Fruit fly (Drosophila melanogaster) whole organism, embryonic: Measurements from ENCODE around the gene CG8149.

ENCODE experiments used
- CG10147 ChIP-seq: fragments of 200-800 bp; sonication (Bioruptor generic); optimal IDR thresholded peaks from 2 replicates; lab custom pipeline; 2019; ENCODE audit warnings: missing biosample characterization, mild to moderate bottlenecking, missing genetic modification characterization, moderate library complexity
- CG10431 ChIP-seq: fragments of 200-800 bp; sonication (Bioruptor generic); optimal IDR thresholded peaks from 3 replicates; lab custom pipeline; 2018; ENCODE audit warnings: missing biosample characterization, mild to moderate bottlenecking, missing genetic modification characterization
- CG10543 ChIP-seq: fragments of 200-800 bp; sonication (Bioruptor generic); optimal IDR thresholded peaks from 3 replicates; lab custom pipeline; 2017; ENCODE audit warnings: missing biosample characterization, mild to moderate bottlenecking, missing genetic modification characterization, moderate library complexity
- CG10565 ChIP-seq: fragments of 200-800 bp; sonication (Bioruptor generic); optimal IDR thresholded peaks from 3 replicates; lab custom pipeline; 2016; ENCODE audit warnings: missing biosample characterization, mild to moderate bottlenecking, missing genetic modification characterization
- CG12769 ChIP-seq: fragments of 200-800 bp; sonication (Bioruptor generic); optimal IDR thresholded peaks from 2 replicates; lab custom pipeline; 2019; ENCODE audit warnings: missing biosample characterization, mild to moderate bottlenecking, missing genetic modification characterization, moderate library complexity
- CG13624 ChIP-seq: fragments of 200-800 bp; sonication (Bioruptor generic); optimal IDR thresholded peaks from 2 replicates; lab custom pipeline; 2016; ENCODE audit warnings: missing biosample characterization, missing genetic modification characterization
- CG13894 ChIP-seq: fragments of 200-800 bp; sonication (Bioruptor generic); optimal IDR thresholded peaks from 3 replicates; lab custom pipeline; 2018; ENCODE audit warnings: missing biosample characterization, mild to moderate bottlenecking, missing genetic modification characterization, moderate library complexity
- CG15011 ChIP-seq: fragments of 200-800 bp; sonication (Bioruptor generic); optimal IDR thresholded peaks from 3 replicates; lab custom pipeline; 2018; ENCODE audit warnings: missing biosample characterization, mild to moderate bottlenecking, missing genetic modification characterization
- CG1529 ChIP-seq: fragments of 200-800 bp; sonication (Bioruptor generic); optimal IDR thresholded peaks from 3 replicates; lab custom pipeline; 2018; ENCODE audit warnings: missing biosample characterization, missing genetic modification characterization
- CG1792 ChIP-seq: fragments of 200-800 bp; sonication (Bioruptor generic); optimal IDR thresholded peaks from 2 replicates; lab custom pipeline; 2016; ENCODE audit warnings: missing biosample characterization, missing genetic modification characterization
- CG18599 ChIP-seq: fragments of 200-800 bp; sonication (Bioruptor generic); optimal IDR thresholded peaks from 3 replicates; lab custom pipeline; 2017; ENCODE audit warnings: missing biosample characterization, missing genetic modification characterization, mild to moderate bottlenecking, moderate library complexity, missing genetic modification reagents
- CG2120 ChIP-seq: fragments of 200-800 bp; sonication (Bioruptor generic); optimal IDR thresholded peaks from 3 replicates; lab custom pipeline; 2016; ENCODE audit warnings: missing biosample characterization, missing genetic modification characterization
- CG2199 ChIP-seq: fragments of 200-800 bp; sonication (Bioruptor generic); IDR thresholded peaks from 3 replicates; pipeline ENCODE4 v1.3.6; 2022; ENCODE audit warnings: missing biosample characterization, missing genetic modification characterization
- CG2678 ChIP-seq: fragments of 200-800 bp; sonication (Bioruptor generic); optimal IDR thresholded peaks from 3 replicates; lab custom pipeline; 2019; ENCODE audit warnings: missing biosample characterization, mild to moderate bottlenecking, missing genetic modification characterization, moderate library complexity
- CG34376 ChIP-seq: fragments of 200-800 bp; sonication (Bioruptor generic); optimal IDR thresholded peaks from 2 replicates; lab custom pipeline; 2018; ENCODE audit warnings: missing biosample characterization, mild to moderate bottlenecking, missing genetic modification characterization
- CG6175 ChIP-seq: fragments of 200-800 bp; sonication (Bioruptor generic); IDR thresholded peaks from 3 replicates; pipeline ENCODE4 v1.3.6; 2022; ENCODE audit warnings: missing biosample characterization, missing genetic modification characterization
- CG8290 ChIP-seq, 3 experiments: fragments of 200-800 bp; sonication (Bioruptor generic); optimal IDR thresholded peaks; 2 replicates each; lab custom pipeline; 2016 to 2019; ENCODE audit warnings: missing biosample characterization in 3 of 3, missing genetic modification characterization in 3 of 3, mild to moderate bottlenecking in 2 of 3, moderate library complexity in 1 of 3
- CG9437 ChIP-seq: fragments of 200-800 bp; sonication (Bioruptor generic); optimal IDR thresholded peaks from 2 replicates; lab custom pipeline; 2018; ENCODE audit warnings: missing biosample characterization, mild to moderate bottlenecking, missing genetic modification characterization
- Fer1 ChIP-seq: fragments of 200-800 bp; sonication (Bioruptor generic); optimal IDR thresholded peaks from 2 replicates; lab custom pipeline; 2017; ENCODE audit warnings: missing biosample characterization, mild to moderate bottlenecking, missing genetic modification characterization
- HLH54F ChIP-seq: fragments of 200-800 bp; sonication (Bioruptor generic); optimal IDR thresholded peaks from 3 replicates; lab custom pipeline; 2016; ENCODE audit warnings: missing biosample characterization, missing genetic modification characterization
- Hmr ChIP-seq: fragments of 200-800 bp; sonication (Bioruptor generic); optimal IDR thresholded peaks from 3 replicates; lab custom pipeline; 2017; ENCODE audit warnings: mild to moderate bottlenecking, missing biosample characterization, missing genetic modification reagents, missing genetic modification characterization
- Hr78 ChIP-seq, 2 experiments: fragments of 200-800 bp in 1 of 2; fragments of >200 bp in 1 of 2; sonication (Bioruptor generic) in 1 of 2; optimal IDR thresholded peaks; 2 replicates each; lab custom pipeline; 2017 to 2019; ENCODE audit warnings: missing biosample characterization in 2 of 2, missing genetic modification characterization in 2 of 2, mild to moderate bottlenecking in 1 of 2, moderate library complexity in 1 of 2
- Myb ChIP-seq: fragments of 200-800 bp; sonication (Bioruptor generic); optimal IDR thresholded peaks from 2 replicates; lab custom pipeline; 2016; ENCODE audit warnings: missing biosample characterization, missing genetic modification characterization
- Pdp1 ChIP-seq, 2 experiments: fragments of 200-800 bp; sonication (Bioruptor generic); optimal IDR thresholded peaks; 3 replicates each; lab custom pipeline; 2016; ENCODE audit warnings: missing biosample characterization in 2 of 2, missing genetic modification characterization in 2 of 2, mild to moderate bottlenecking in 1 of 2, moderate library complexity in 1 of 2
- Rfx ChIP-seq: fragments of 200-800 bp; sonication (Bioruptor generic); IDR thresholded peaks from 2 replicates; pipeline ENCODE4 v1.3.6; 2022; ENCODE audit warnings: missing biosample characterization, missing genetic modification characterization
- chn ChIP-seq: fragments of 200-800 bp; sonication (Bioruptor generic); optimal IDR thresholded peaks from 2 replicates; lab custom pipeline; 2016; ENCODE audit warnings: missing biosample characterization, missing genetic modification characterization
- cwo ChIP-seq: fragments of 200-800 bp; sonication (Bioruptor generic); optimal IDR thresholded peaks from 3 replicates; lab custom pipeline; 2017; ENCODE audit warnings: missing biosample characterization, missing genetic modification characterization, mild to moderate bottlenecking, moderate library complexity, missing genetic modification reagents
- da ChIP-seq: fragments of 200-800 bp; sonication (Bioruptor generic); optimal IDR thresholded peaks from 2 replicates; lab custom pipeline; 2016; ENCODE audit warnings: missing biosample characterization, missing genetic modification characterization
- dan ChIP-seq: fragments of 200-800 bp; sonication (Bioruptor generic); IDR thresholded peaks from 2 replicates; pipeline ENCODE4 v1.3.6; 2022; ENCODE audit warnings: missing biosample characterization, missing genetic modification characterization
- fd102C ChIP-seq: fragments of 200-800 bp; sonication (Bioruptor generic); optimal IDR thresholded peaks from 2 replicates; lab custom pipeline; 2018; ENCODE audit warnings: missing biosample characterization, mild to moderate bottlenecking, missing genetic modification characterization, moderate library complexity
- ftz-f1 ChIP-seq: fragments of 200-800 bp; sonication (Bioruptor generic); optimal IDR thresholded peaks from 2 replicates; lab custom pipeline; 2016; ENCODE audit warnings: missing biosample characterization, missing genetic modification characterization
- grn ChIP-seq: fragments of 200-800 bp; sonication (Bioruptor generic); optimal IDR thresholded peaks from 3 replicates; lab custom pipeline; 2017; ENCODE audit warnings: missing biosample characterization, missing genetic modification characterization
- her ChIP-seq: fragments of 200-800 bp; sonication (Bioruptor generic); optimal IDR thresholded peaks from 2 replicates; lab custom pipeline; 2016; ENCODE audit warnings: missing biosample characterization, missing genetic modification characterization
- lab ChIP-seq: fragments of 200-800 bp; sonication (Bioruptor generic); optimal IDR thresholded peaks from 3 replicates; lab custom pipeline; 2017; ENCODE audit warnings: missing biosample characterization, missing genetic modification characterization, mild to moderate bottlenecking, moderate library complexity, missing genetic modification reagents
- pb ChIP-seq: fragments of 200-800 bp; sonication (Bioruptor generic); optimal IDR thresholded peaks from 3 replicates; lab custom pipeline; 2016; ENCODE audit warnings: missing biosample characterization, missing genetic modification characterization
- pho ChIP-seq: fragments of 200-800 bp; sonication (Bioruptor generic); optimal IDR thresholded peaks from 2 replicates; lab custom pipeline; 2016; ENCODE audit warnings: missing biosample characterization, missing genetic modification characterization
- schlank ChIP-seq: fragments of 200-800 bp; sonication (Bioruptor generic); optimal IDR thresholded peaks from 2 replicates; lab custom pipeline; 2018; ENCODE audit warnings: missing biosample characterization, mild to moderate bottlenecking, missing genetic modification characterization
- sd ChIP-seq: fragments of 200-800 bp; sonication (Bioruptor generic); optimal IDR thresholded peaks from 3 replicates; lab custom pipeline; 2018; ENCODE audit warnings: missing biosample characterization, mild to moderate bottlenecking, missing genetic modification characterization, moderate library complexity
- slbo ChIP-seq: fragments of 200-800 bp; sonication (Bioruptor generic); IDR thresholded peaks from 2 replicates; pipeline ENCODE4 v1.3.6; 2022; ENCODE audit warnings: missing biosample characterization, missing genetic modification characterization
- sug ChIP-seq: fragments of 200-800 bp; optimal IDR thresholded peaks from 2 replicates; lab custom pipeline; 2019; ENCODE audit warnings: missing biosample characterization, mild to moderate bottlenecking, missing genetic modification characterization, moderate library complexity
- tna ChIP-seq: fragments of 200-800 bp; sonication (Bioruptor generic); IDR thresholded peaks from 2 replicates; pipeline ENCODE4 v1.3.6; 2022; ENCODE audit warnings: missing biosample characterization, missing genetic modification characterization; ENCODE audit not compliant: partially characterized antibody
- zen ChIP-seq: fragments of 200-800 bp; sonication (Bioruptor generic); optimal IDR thresholded peaks from 3 replicates; lab custom pipeline; 2018; ENCODE audit warnings: missing biosample characterization, mild to moderate bottlenecking, missing genetic modification characterization, moderate library complexity

CG8149 gene

DNA sequence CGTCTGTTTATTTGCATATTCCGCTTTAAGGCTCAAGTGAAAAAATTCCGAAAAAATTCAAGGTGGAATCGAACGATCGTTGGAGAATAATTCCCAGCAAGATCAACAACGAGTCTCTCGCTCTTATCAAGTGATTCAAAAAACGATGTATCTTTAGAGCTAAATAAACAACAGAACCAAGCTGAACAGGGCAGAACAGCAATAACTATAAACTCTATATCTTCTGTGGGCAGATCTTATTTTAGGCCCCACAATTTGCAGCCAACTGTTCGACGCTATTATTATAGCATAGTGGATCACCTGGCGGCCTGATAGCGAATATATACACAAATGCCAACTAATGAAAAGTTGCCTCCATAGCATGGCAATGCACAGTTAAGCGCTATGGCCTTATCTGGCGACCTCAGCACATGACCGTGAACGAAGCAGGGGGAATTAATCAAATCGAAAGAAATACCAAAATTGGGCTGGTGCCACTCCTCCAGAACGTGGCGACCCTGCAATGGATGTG lies 25.0 kb downstream of the CG8149 start (continued):
- TF ChIP-seq HLH54F (GFP tag; lab: Kevin White, UChicago) (peak; percentile 21), CG12769 (tag; lab: Kevin White, UChicago) (peak; percentile 62), pho (peak; percentile 15), Pdp1 (GFP tag; optimal IDR thresholded peaks at IDR 0.05; lab: Kevin White, UChicago) (peak in 1 of 2 experiments; percentile 51), Myb (no peak), da (GFP tag; lab: Kevin White, UChicago) (peak; percentile 14), dan (GFP tag; lab: Robert Waterston, UW) (no peak), CG34376 (peak; percentile 37), CG10543 (peak; percentile 83), cwo (peak; percentile 73), Hr78 (GFP tag; optimal IDR thresholded peaks at IDR 0.05; lab: Kevin White, UChicago) (peak in 1 of 2 experiments; percentile 67), lab (GFP tag; lab: Kevin White, UChicago) (peak; percentile 45), CG10147 (GFP tag; lab: Kevin White, UChicago) (no peak), ftz-f1 (GFP tag; lab: Kevin White, UChicago) (peak; percentile 93), grn (GFP tag; lab: Kevin White, UChicago) (peak; percentile 41), CG2120 (GFP tag; lab: Kevin White, UChicago) (peak; percentile 51), CG10431 (GFP tag; lab: Kevin White, UChicago) (no peak), chn (GFP tag; lab: Kevin White, UChicago) (no peak), sd (tag; lab: Kevin White, UChicago) (peak; percentile 69), pb (GFP tag; lab: Kevin White, UChicago) (no peak), CG15011 (GFP tag; lab: Kevin White, UChicago) (peak; percentile 36), CG10565 (no peak), tna (GFP tag; lab: Robert Waterston, UW) (0 out of 2 replicates have a peak, but pooled peaks have one; percentile 15), schlank (peak; percentile 19), CG1792 (GFP tag; lab: Kevin White, UChicago) (peak; percentile 20), CG2199 (GFP tag; lab: Robert Waterston, UW) (peak; percentile 81; the same call in 2 of the 3 replicates), her (GFP tag; lab: Kevin White, UChicago) (peak; percentile 19), CG9437 (GFP tag; lab: Kevin White, UChicago) (no peak), fd102C (GFP tag; lab: Kevin White, UChicago) (no peak), CG2678 (tag; lab: Kevin White, UChicago) (peak; percentile 25), CG6175 (no peak), CG18599 (GFP tag; lab: Kevin White, UChicago) (peak; percentile 57), CG13894 (tag; lab: Kevin White, UChicago) (peak; percentile 98), CG13624 (GFP tag; lab: Kevin White, UChicago) (peak; percentile 61), Hmr (GFP tag; lab: Kevin White, UChicago) (peak; percentile 39), CG8290 (GFP tag; optimal IDR thresholded peaks at IDR 0.05; lab: Kevin White, UChicago) (no peak), CG8290 (tag; optimal IDR thresholded peaks at IDR 0.05; lab: Kevin White, UChicago) (peak in 1 of 2 experiments; percentile 37), slbo (GFP tag; lab: Robert Waterston, UW) (0 out of 2 replicates have a peak, but pooled peaks have one; percentile 8), Fer1 (GFP tag; lab: Kevin White, UChicago) (peak; percentile 19), sug (tag; lab: Kevin White, UChicago) (peak; percentile 81), CG1529 (no peak), Rfx (GFP tag; lab: Robert Waterston, UW) (0 out of 2 replicates have a peak, but pooled peaks have one; percentile 4), zen (tag; lab: Kevin White, UChicago) (no peak)
